Worm (Caenorhabditis elegans) whole organism, L3 larva: Measurements from ENCODE around the gene tbg-1.

Experiments
- R02D3.7 ChIP-seq: fragments of 150-350 bp; optimal IDR thresholded peaks from 2 replicates; lab custom pipeline; 2014; ENCODE audit warnings: missing biosample characterization, missing genetic modification characterization
- ZK546.5 ChIP-seq: sonication (generic microtip); optimal IDR thresholded peaks from 2 replicates; lab custom pipeline; 2017; ENCODE audit warnings: missing biosample characterization, missing genetic modification characterization
- aly-2 ChIP-seq: fragments of 150-350 bp; optimal IDR thresholded peaks from 2 replicates; lab custom pipeline; 2014; ENCODE audit warnings: missing biosample characterization, missing genetic modification characterization
- ama-1 ChIP-seq: fragments of 150-350 bp; optimal IDR thresholded peaks from 2 replicates; lab custom pipeline; 2018
- ceh-16 ChIP-seq: sonication (generic microtip); optimal IDR thresholded peaks from 2 replicates; lab custom pipeline; 2017; ENCODE audit warnings: missing biosample characterization, missing genetic modification characterization
- ceh-28 ChIP-seq: fragments of 150-350 bp; optimal IDR thresholded peaks from 2 replicates; lab custom pipeline; 2014; ENCODE audit warnings: missing biosample characterization, missing genetic modification reagents, missing genetic modification characterization
- ceh-82 ChIP-seq: fragments of 150-350 bp; optimal IDR thresholded peaks from 2 replicates; lab custom pipeline; 2014; ENCODE audit warnings: missing biosample characterization, missing genetic modification characterization
- ceh-9 ChIP-seq: sonication (generic microtip); optimal IDR thresholded peaks from 2 replicates; lab custom pipeline; 2018; ENCODE audit warnings: missing biosample characterization, missing genetic modification characterization
- egl-27 ChIP-seq: sonication (generic microtip); optimal IDR thresholded peaks from 4 replicates; lab custom pipeline; 2017; ENCODE audit warnings: missing biosample characterization, missing genetic modification reagents, missing genetic modification characterization
- egl-5 ChIP-seq: fragments of 150-350 bp; optimal IDR thresholded peaks from 2 replicates; lab custom pipeline; 2017; ENCODE audit warnings: missing biosample characterization, missing genetic modification reagents, missing genetic modification characterization, inconsistent platforms
- elt-1 ChIP-seq: fragments of 150-350 bp; optimal IDR thresholded peaks from 2 replicates; lab custom pipeline; 2014; ENCODE audit warnings: missing biosample characterization, missing genetic modification characterization
- elt-2 ChIP-seq: sonication (generic microtip); optimal IDR thresholded peaks from 2 replicates; lab custom pipeline; 2016; ENCODE audit warnings: missing genetic modification reagents, mild to moderate bottlenecking, missing genetic modification characterization, missing compliant biosample characterization
- elt-3 ChIP-seq, 3 experiments: fragments of 150-350 bp in 1 of 3; sonication (generic microtip) in 2 of 3; optimal IDR thresholded peaks; 2 replicates in 2 of 3; 4 replicates in 1 of 3; lab custom pipeline; 2014 to 2017; ENCODE audit warnings: missing biosample characterization in 3 of 3, missing genetic modification characterization in 3 of 3
- eor-1 ChIP-seq, 2 experiments: fragments of 150-350 bp; optimal IDR thresholded peaks; 2 replicates each; lab custom pipeline; 2014 to 2018; ENCODE audit warnings: missing biosample characterization in 2 of 2, missing genetic modification characterization in 2 of 2
- fkh-10 ChIP-seq: sonication (generic microtip); optimal IDR thresholded peaks from 2 replicates; lab custom pipeline; 2017; ENCODE audit warnings: missing biosample characterization, missing genetic modification reagents, missing genetic modification characterization
- fkh-2 ChIP-seq: fragments of 150-350 bp; optimal IDR thresholded peaks from 2 replicates; lab custom pipeline; 2014; ENCODE audit warnings: missing biosample characterization, missing genetic modification reagents, missing genetic modification characterization
- fos-1 ChIP-seq: fragments of 150-350 bp; optimal IDR thresholded peaks from 2 replicates; lab custom pipeline; 2014; ENCODE audit warnings: missing biosample characterization, missing genetic modification characterization
- hmg-11 ChIP-seq: sonication (generic microtip); optimal IDR thresholded peaks from 2 replicates; lab custom pipeline; 2016; ENCODE audit warnings: missing genetic modification characterization, missing compliant biosample characterization
- jun-1 ChIP-seq: fragments of 150-350 bp; optimal IDR thresholded peaks from 2 replicates; lab custom pipeline; 2014; ENCODE audit warnings: missing biosample characterization, missing genetic modification reagents, missing genetic modification characterization
- lin-15B ChIP-seq: fragments of 150-350 bp; optimal IDR thresholded peaks from 2 replicates; lab custom pipeline; 2014; ENCODE audit warnings: missing biosample characterization, missing genetic modification characterization
- lin-39 ChIP-seq: fragments of 150-350 bp; optimal IDR thresholded peaks from 2 replicates; lab custom pipeline; 2018; ENCODE audit warnings: missing biosample characterization, missing genetic modification reagents, missing genetic modification characterization
- lsy-12 ChIP-seq: sonication (generic microtip); optimal IDR thresholded peaks from 2 replicates; lab custom pipeline; 2016; ENCODE audit warnings: mild to moderate bottlenecking, missing genetic modification characterization, missing compliant biosample characterization
- mdl-1 ChIP-seq: fragments of 150-350 bp; optimal IDR thresholded peaks from 2 replicates; lab custom pipeline; 2014; ENCODE audit warnings: missing biosample characterization, missing genetic modification characterization
- mml-1 ChIP-seq: fragments of 150-350 bp; sonication (generic microtip); optimal IDR thresholded peaks from 3 replicates; lab custom pipeline; 2014; ENCODE audit warnings: missing biosample characterization, missing genetic modification characterization
- nfya-1 ChIP-seq: sonication (generic microtip); optimal IDR thresholded peaks from 2 replicates; lab custom pipeline; 2017; ENCODE audit warnings: missing genetic modification characterization, mild to moderate bottlenecking, missing compliant biosample characterization, antibody characterized with exemption, moderate library complexity; ENCODE audit not compliant: insufficient read depth
- nhr-11 ChIP-seq: fragments of 150-350 bp; optimal IDR thresholded peaks from 2 replicates; lab custom pipeline; 2014; ENCODE audit warnings: missing biosample characterization, missing genetic modification characterization
- nhr-12 ChIP-seq: fragments of 150-350 bp; optimal IDR thresholded peaks from 2 replicates; lab custom pipeline; 2014; ENCODE audit warnings: missing biosample characterization, missing genetic modification characterization
- nhr-23 ChIP-seq: fragments of 150-350 bp; optimal IDR thresholded peaks from 2 replicates; lab custom pipeline; 2014; ENCODE audit warnings: missing biosample characterization, missing genetic modification reagents, missing genetic modification characterization
- nhr-237 ChIP-seq: fragments of 150-350 bp; optimal IDR thresholded peaks from 2 replicates; lab custom pipeline; 2014; ENCODE audit warnings: missing biosample characterization, missing genetic modification characterization
- nhr-25 ChIP-seq: sonication (generic microtip); optimal IDR thresholded peaks from 2 replicates; lab custom pipeline; 2017; ENCODE audit warnings: missing biosample characterization, missing genetic modification characterization
- nhr-28 ChIP-seq: fragments of 150-350 bp; optimal IDR thresholded peaks from 2 replicates; lab custom pipeline; 2014; ENCODE audit warnings: missing biosample characterization, missing genetic modification characterization
- nhr-43 ChIP-seq: sonication (generic microtip); optimal IDR thresholded peaks from 2 replicates; lab custom pipeline; 2016; ENCODE audit warnings: mild to moderate bottlenecking, missing genetic modification characterization, missing compliant biosample characterization; ENCODE audit not compliant: poor library complexity, severe bottlenecking
- nhr-67 ChIP-seq: fragments of 150-350 bp; optimal IDR thresholded peaks from 2 replicates; lab custom pipeline; 2014; ENCODE audit warnings: missing biosample characterization, missing genetic modification characterization
- nhr-76 ChIP-seq: fragments of 150-350 bp; sonication (generic microtip); optimal IDR thresholded peaks from 5 replicates; lab custom pipeline; 2014; ENCODE audit warnings: missing biosample characterization, missing genetic modification characterization
- nhr-77 ChIP-seq: fragments of 150-350 bp; optimal IDR thresholded peaks from 2 replicates; lab custom pipeline; 2014; ENCODE audit warnings: missing biosample characterization, missing genetic modification characterization
- pha-4 ChIP-seq: fragments of 150-350 bp; optimal IDR thresholded peaks from 2 replicates; lab custom pipeline; 2014; ENCODE audit warnings: missing biosample characterization, missing genetic modification reagents, missing genetic modification characterization
- pqm-1 ChIP-seq: fragments of 150-350 bp; optimal IDR thresholded peaks from 2 replicates; lab custom pipeline; 2017; ENCODE audit warnings: missing biosample characterization, missing genetic modification characterization, inconsistent platforms
- skn-1 ChIP-seq: fragments of 150-350 bp; optimal IDR thresholded peaks from 2 replicates; lab custom pipeline; 2014; ENCODE audit warnings: missing biosample characterization, missing genetic modification characterization
- snpc-4 ChIP-seq: fragments of 150-350 bp; optimal IDR thresholded peaks from 2 replicates; lab custom pipeline; 2014; ENCODE audit warnings: missing biosample characterization, missing genetic modification characterization
- tbx-2 ChIP-seq: sonication (generic microtip); optimal IDR thresholded peaks from 2 replicates; lab custom pipeline; 2016; ENCODE audit warnings: mild to moderate bottlenecking, missing genetic modification characterization, missing compliant biosample characterization
- unc-39 ChIP-seq: sonication (generic microtip); optimal IDR thresholded peaks from 4 replicates; lab custom pipeline; 2017; ENCODE audit warnings: missing biosample characterization, missing genetic modification characterization
- unc-62 ChIP-seq: fragments of 150-350 bp; sonication (generic microtip); optimal IDR thresholded peaks from 4 replicates; lab custom pipeline; 2014; ENCODE audit warnings: missing biosample characterization, missing genetic modification reagents, missing genetic modification characterization
- zag-1 ChIP-seq: fragments of 150-350 bp; optimal IDR thresholded peaks from 2 replicates; lab custom pipeline; 2014; ENCODE audit warnings: missing biosample characterization, missing genetic modification characterization
- ztf-11 ChIP-seq: fragments of 150-350 bp; optimal IDR thresholded peaks from 2 replicates; lab custom pipeline; 2014; ENCODE audit warnings: missing biosample characterization, missing genetic modification characterization
- ztf-4 ChIP-seq: fragments of 150-350 bp; optimal IDR thresholded peaks from 2 replicates; lab custom pipeline; 2014; ENCODE audit warnings: missing biosample characterization, missing genetic modification characterization

Gene tbg-1

DNA sequence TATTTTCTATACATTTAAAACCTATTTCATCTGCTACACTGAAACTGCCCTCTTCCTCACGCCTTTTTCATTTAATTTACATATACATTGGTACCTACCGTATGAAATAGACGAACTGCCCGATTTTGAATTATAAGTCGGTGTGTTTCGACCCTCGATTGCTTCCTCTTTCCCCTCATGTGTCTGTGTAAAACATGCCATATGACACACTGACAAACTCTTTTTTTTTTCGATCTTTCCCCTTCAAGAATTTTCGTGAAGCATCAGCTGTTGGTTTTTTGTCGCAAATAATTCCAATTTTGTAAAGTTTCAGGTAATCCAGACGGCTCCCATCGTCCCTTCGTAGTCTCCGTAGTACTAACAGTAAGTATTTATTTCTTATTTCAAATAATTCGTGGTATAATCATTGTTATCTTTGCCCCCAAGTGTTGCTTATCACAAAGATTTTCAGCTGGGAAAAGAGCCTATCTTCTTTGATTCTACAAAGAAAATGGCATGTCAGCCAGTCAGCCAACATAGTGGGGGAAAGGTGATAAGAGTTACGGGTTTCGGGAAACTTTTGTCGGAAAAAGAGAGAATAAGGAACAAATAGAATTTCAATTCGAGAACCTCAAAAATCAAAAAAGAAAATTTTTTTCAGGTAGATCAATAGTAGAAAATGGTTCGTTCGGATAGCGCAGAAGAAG, 7.0 kb downstream of the tbg-1 start:
- TF ChIP-seq ceh-9, result no peak
- peak; percentile 54 for TF ChIP-seq ama-1 (lab: Kevin White, UChicago)
- TF ChIP-seq pha-4 (tag; lab: Kevin White, UChicago), result peak; percentile 23
- no peak for TF ChIP-seq tbx-2
- TF ChIP-seq nhr-11, result no peak
- TF ChIP-seq fos-1, result no peak
- no peak for TF ChIP-seq ZK546.5
- peak; percentile 91 for TF ChIP-seq elt-2 (tag; lab: Kevin White, UChicago)
- TF ChIP-seq pqm-1 (tag; lab: Kevin White, UChicago), result peak; percentile 63
- no peak for TF ChIP-seq fkh-10 (GFP tag; lab: Kevin White, UChicago)

DNA sequence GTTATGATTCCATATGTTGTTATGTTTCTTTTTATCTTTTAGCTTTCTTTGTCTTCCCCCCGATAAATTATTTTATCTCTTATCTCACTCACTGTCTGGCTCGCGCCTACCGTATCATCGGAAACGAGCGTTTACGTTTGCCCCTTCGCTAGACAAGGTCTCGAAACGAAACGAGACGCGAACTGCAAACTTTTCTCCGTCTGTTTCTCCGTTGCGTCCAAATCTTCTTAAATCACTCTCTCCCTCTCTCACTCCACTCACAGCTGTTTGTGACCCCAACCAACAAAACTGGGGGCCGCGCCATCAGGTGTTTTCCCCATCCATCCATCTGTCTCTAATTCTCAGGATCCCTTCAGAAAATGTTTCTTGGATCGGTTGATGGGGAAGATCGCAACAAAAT, 8.8 kb downstream of the tbg-1 start:
- no peak for TF ChIP-seq egl-27
- peak; percentile 50 for TF ChIP-seq nfya-1 (tag; lab: Kevin White, UChicago)
- TF ChIP-seq nhr-76 (tag; lab: Kevin White, UChicago), result no peak
- peak; percentile 46 for TF ChIP-seq pqm-1 (tag; lab: Kevin White, UChicago)
- peak; percentile 40 for TF ChIP-seq nhr-23 (tag; lab: Kevin White, UChicago)
- peak; percentile 71 for TF ChIP-seq elt-2 (tag; lab: Kevin White, UChicago)
- peak; percentile 34 for TF ChIP-seq ama-1 (lab: Kevin White, UChicago)
- no peak for TF ChIP-seq ZK546.5
- peak; percentile 17 for TF ChIP-seq nhr-25
- peak; percentile 6 for TF ChIP-seq lin-15B
- TF ChIP-seq pha-4 (tag; lab: Kevin White, UChicago), result peak; percentile 39
- TF ChIP-seq nhr-12 (tag; lab: Kevin White, UChicago), result no peak

DNA sequence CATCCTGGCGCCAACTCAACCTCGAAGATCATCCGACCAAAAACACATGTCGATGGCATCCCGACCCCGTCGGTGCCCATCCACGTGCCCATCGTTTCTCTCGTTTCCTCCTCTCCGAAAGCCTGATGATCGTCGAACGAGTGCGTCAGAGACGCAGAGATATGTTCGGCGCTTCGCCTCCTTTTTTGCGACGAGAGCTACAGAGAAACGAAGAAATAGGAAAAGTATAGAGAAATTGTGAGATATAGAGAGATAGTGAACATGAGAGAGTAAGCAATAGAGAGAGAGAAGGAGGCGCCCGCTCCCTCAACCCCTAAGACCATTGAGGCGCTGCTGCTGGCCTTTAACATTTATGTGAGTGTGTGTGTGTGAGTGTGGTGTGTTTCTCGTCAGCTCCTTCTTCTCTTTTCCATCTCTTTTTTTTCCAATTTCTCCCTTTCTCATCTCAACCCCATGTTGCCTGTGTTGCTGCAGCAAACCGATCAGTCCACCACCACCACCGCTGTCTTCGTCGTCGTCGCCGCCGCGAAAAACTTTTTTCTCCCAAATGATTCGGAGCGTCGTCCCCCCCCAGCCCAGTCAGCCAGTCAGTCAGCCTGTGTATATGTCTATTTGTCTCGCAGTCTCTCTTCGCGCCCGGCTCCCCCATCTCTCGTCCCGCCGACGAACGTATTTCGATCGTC, 9.7 kb downstream of the tbg-1 start, which contains the start of gene hlh-11:
Gene hlh-11, plus strand, starts transcription at position 633 of the 683 bp plus-strand sequence.
- TF ChIP-seq tbx-2 (peak; percentile 76), nhr-43 (tag; lab: Kevin White, UChicago) (peak; percentile 96), hmg-11 (tag; lab: Kevin White, UChicago) (peak; percentile 95), nhr-11 (peak; percentile 58), aly-2 (tag; lab: Kevin White, UChicago) (no peak), ZK546.5 (no peak), skn-1 (no peak), fkh-2 (no peak), unc-62 (GFP tag; lab: Kevin White, UChicago) (peak; percentile 43), lin-15B (peak; percentile 61), pha-4 (tag; lab: Kevin White, UChicago) (peak; percentile 85), nhr-77 (tag; lab: Kevin White, UChicago) (peak; percentile 22), nfya-1 (tag; lab: Kevin White, UChicago) (peak; percentile 87), nhr-25 (peak; percentile 87), ceh-82 (tag; lab: Kevin White, UChicago) (peak; percentile 75), elt-1 (tag; lab: Kevin White, UChicago) (no peak), ceh-16 (no peak), ama-1 (lab: Kevin White, UChicago) (peak; percentile 50), mdl-1 (tag; lab: Kevin White, UChicago) (peak; percentile 97), mml-1 (tag; lab: Kevin White, UChicago) (peak; percentile 21), eor-1 (tag; optimal IDR thresholded peaks at IDR 0.05; lab: Kevin White, UChicago) (no peak), R02D3.7 (tag; lab: Kevin White, UChicago) (peak; percentile 62), ztf-4 (tag; lab: Kevin White, UChicago) (peak; percentile 52), nhr-76 (tag; lab: Kevin White, UChicago) (no peak), egl-5 (tag; lab: Kevin White, UChicago) (peak; percentile 62), ceh-28 (tag; lab: Kevin White, UChicago) (peak; percentile 83), lin-39 (peak; percentile 93), lsy-12 (peak; percentile 72), jun-1 (tag; lab: Kevin White, UChicago) (peak; percentile 80), nhr-237 (tag; lab: Kevin White, UChicago) (no peak), fkh-10 (GFP tag; lab: Kevin White, UChicago) (peak; percentile 52), nhr-12 (tag; lab: Kevin White, UChicago) (no peak), elt-3 (tag; optimal IDR thresholded peaks at IDR 0.05; lab: Kevin White, UChicago) (peak in 2 of 3 experiments; percentile 47 to 64), nhr-28 (tag; lab: Kevin White, UChicago) (no peak), pqm-1 (tag; lab: Kevin White, UChicago) (peak; percentile 61), snpc-4 (tag; lab: Kevin White, UChicago) (peak; percentile 37), elt-2 (tag; lab: Kevin White, UChicago) (peak; percentile 87), egl-27 (peak; percentile 71), fos-1 (peak; percentile 85), unc-39 (no peak), nhr-67 (no peak), ztf-11 (tag; lab: Kevin White, UChicago) (no peak), zag-1 (tag; lab: Kevin White, UChicago) (peak; percentile 10), ceh-9 (no peak)
